Worm (Caenorhabditis elegans) whole organism, young adult: ENCODE results near the gene C41A3.2.

Experiments used
- B0019.2 ChIP-seq: fragments of 200-800 bp; sonication (Bioruptor generic); conservative IDR thresholded peaks from 2 replicates; pipeline ENCODE4 v1.3.6; 2022; ENCODE audit warnings: missing genetic modification reagents, missing genetic modification characterization, missing compliant biosample characterization
- C17E4.6 ChIP-seq: fragments of 200-800 bp; sonication (Bioruptor generic); IDR thresholded peaks from 2 replicates; pipeline ENCODE4 v1.3.6; 2022; ENCODE audit warnings: missing genetic modification reagents, missing genetic modification characterization, missing compliant biosample characterization
- D2030.7 ChIP-seq: fragments of 200-800 bp; sonication (Bioruptor generic); IDR thresholded peaks from 2 replicates; pipeline ENCODE4 v1.3.6; 2022; ENCODE audit warnings: missing genetic modification reagents, missing genetic modification characterization, missing compliant biosample characterization
- F23B12.7 ChIP-seq: sonication (generic microtip); optimal IDR thresholded peaks from 2 replicates; lab custom pipeline; 2017; ENCODE audit warnings: missing genetic modification characterization, mild to moderate bottlenecking, missing compliant biosample characterization, antibody characterized with exemption, moderate library complexity; ENCODE audit not compliant: insufficient read depth
- F33H1.4 ChIP-seq: fragments of 200-800 bp; sonication (Bioruptor generic); IDR thresholded peaks from 2 replicates; pipeline ENCODE4 v1.3.6; 2022; ENCODE audit warnings: missing genetic modification reagents, missing genetic modification characterization, missing compliant biosample characterization
- K11D2.4 ChIP-seq: fragments of 200-800 bp; sonication (Bioruptor generic); IDR thresholded peaks from 2 replicates; pipeline ENCODE4 v1.3.6; 2022; ENCODE audit warnings: missing genetic modification reagents, missing genetic modification characterization, missing compliant biosample characterization
- K12H6.12 ChIP-seq: fragments of 200-800 bp; sonication (Bioruptor generic); optimal IDR thresholded peaks from 2 replicates; lab custom pipeline; 2018; ENCODE audit warnings: mild to moderate bottlenecking, missing genetic modification characterization, missing compliant biosample characterization
- T07F8.4 ChIP-seq: sonication (generic microtip); optimal IDR thresholded peaks from 2 replicates; lab custom pipeline; 2016; ENCODE audit warnings: mild to moderate bottlenecking, missing genetic modification characterization, moderate library complexity, missing compliant biosample characterization
- Y53F4B.3 ChIP-seq: fragments of 200-800 bp; sonication (Bioruptor generic); IDR thresholded peaks from 2 replicates; pipeline ENCODE4 v1.3.6; 2022; ENCODE audit warnings: missing genetic modification reagents, missing genetic modification characterization, missing compliant biosample characterization
- Y67H2A.10 ChIP-seq: fragments of 200-800 bp; sonication (Bioruptor generic); conservative IDR thresholded peaks from 2 replicates; pipeline ENCODE4 v1.3.6; 2022; ENCODE audit warnings: missing genetic modification reagents, missing genetic modification characterization, missing compliant biosample characterization
- aptf-3 ChIP-seq: fragments of 200-800 bp; sonication (Bioruptor generic); IDR thresholded peaks from 2 replicates; pipeline ENCODE4 v1.3.6; 2022; ENCODE audit warnings: missing genetic modification characterization, missing compliant biosample characterization
- attf-3 ChIP-seq: fragments of 200-800 bp; sonication (Bioruptor generic); conservative IDR thresholded peaks from 2 replicates; pipeline ENCODE4 v1.3.6; 2022; ENCODE audit warnings: missing genetic modification reagents, missing genetic modification characterization, missing compliant biosample characterization
- bed-1 ChIP-seq: fragments of 200-800 bp; sonication (Bioruptor generic); IDR thresholded peaks from 2 replicates; pipeline ENCODE4 v1.3.6; 2022; ENCODE audit warnings: missing genetic modification reagents, missing genetic modification characterization, missing compliant biosample characterization
- ccch-3 ChIP-seq: fragments of 200-800 bp; sonication (Bioruptor generic); optimal IDR thresholded peaks from 2 replicates; lab custom pipeline; 2018; ENCODE audit warnings: mild to moderate bottlenecking, missing genetic modification characterization, missing compliant biosample characterization
- ceh-40 ChIP-seq: fragments of 200-800 bp; sonication (Bioruptor generic); IDR thresholded peaks from 2 replicates; pipeline ENCODE4 v1.3.6; 2022; ENCODE audit warnings: missing genetic modification characterization, missing compliant biosample characterization
- die-1 ChIP-seq: sonication (generic microtip); optimal IDR thresholded peaks from 2 replicates; lab custom pipeline; 2016; ENCODE audit warnings: missing genotype, mild to moderate bottlenecking, missing genetic modification characterization, missing compliant biosample characterization
- dpff-1 ChIP-seq: sonication (generic microtip); optimal IDR thresholded peaks from 2 replicates; lab custom pipeline; 2017; ENCODE audit warnings: mild to moderate bottlenecking, missing genetic modification characterization, missing compliant biosample characterization
- egrh-3 ChIP-seq: fragments of 200-800 bp; sonication (Bioruptor generic); IDR thresholded peaks from 2 replicates; pipeline ENCODE4 v1.3.6; 2022; ENCODE audit warnings: missing genetic modification reagents, missing genetic modification characterization, missing compliant biosample characterization
- ets-4 ChIP-seq: fragments of 200-800 bp; sonication (Bioruptor generic); optimal IDR thresholded peaks from 2 replicates; lab custom pipeline; 2018; ENCODE audit warnings: mild to moderate bottlenecking, missing genetic modification characterization, missing compliant biosample characterization
- fkh-3 ChIP-seq: sonication (generic microtip); optimal IDR thresholded peaks from 2 replicates; lab custom pipeline; 2016; ENCODE audit warnings: mild to moderate bottlenecking, missing genetic modification characterization, missing compliant biosample characterization
- him-1 ChIP-seq: sonication (generic microtip); optimal IDR thresholded peaks from 2 replicates; lab custom pipeline; 2016; ENCODE audit warnings: missing genotype, missing genetic modification reagents, missing genetic modification characterization, missing compliant biosample characterization
- hmg-20 ChIP-seq: fragments of 200-800 bp; sonication (Bioruptor generic); IDR thresholded peaks from 2 replicates; pipeline ENCODE4 v1.3.6; 2022; ENCODE audit warnings: missing genetic modification reagents, missing genetic modification characterization, missing compliant biosample characterization
- hrde-1 ChIP-seq: sonication (generic microtip); optimal IDR thresholded peaks from 2 replicates; lab custom pipeline; 2016; ENCODE audit warnings: missing genetic modification characterization, mild to moderate bottlenecking, missing compliant biosample characterization, moderate library complexity, missing genotype, missing genetic modification reagents, borderline replicate concordance
- lag-1 ChIP-seq: fragments of 200-800 bp; sonication (Bioruptor generic); IDR thresholded peaks from 2 replicates; pipeline ENCODE4 v1.3.6; 2022; ENCODE audit warnings: missing genetic modification reagents, missing genetic modification characterization, missing compliant biosample characterization
- lin-40 ChIP-seq: sonication (generic microtip); optimal IDR thresholded peaks from 2 replicates; lab custom pipeline; 2016; ENCODE audit warnings: missing genetic modification characterization, mild to moderate bottlenecking, missing compliant biosample characterization, missing genotype, missing genetic modification reagents
- lsl-1 ChIP-seq: fragments of 200-800 bp; sonication (Bioruptor generic); optimal IDR thresholded peaks from 2 replicates; lab custom pipeline; 2018; ENCODE audit warnings: mild to moderate bottlenecking, missing genetic modification characterization, moderate library complexity, missing compliant biosample characterization
- madf-10 ChIP-seq: sonication (generic microtip); optimal IDR thresholded peaks from 2 replicates; lab custom pipeline; 2016; ENCODE audit warnings: mild to moderate bottlenecking, missing genetic modification characterization, missing compliant biosample characterization
- madf-3 ChIP-seq: fragments of 200-800 bp; sonication (Bioruptor generic); IDR thresholded peaks from 2 replicates; pipeline ENCODE4 v1.3.6; 2022; ENCODE audit warnings: missing genetic modification reagents, missing genetic modification characterization, missing compliant biosample characterization
- mcd-1 ChIP-seq: fragments of 200-800 bp; sonication (Bioruptor generic); IDR thresholded peaks from 2 replicates; pipeline ENCODE4 v1.3.6; 2022; ENCODE audit warnings: missing genetic modification reagents, missing genetic modification characterization, missing compliant biosample characterization
- mel-28 ChIP-seq: sonication (generic microtip); optimal IDR thresholded peaks from 2 replicates; lab custom pipeline; 2016; ENCODE audit warnings: borderline replicate concordance, mild to moderate bottlenecking, missing genetic modification characterization, missing compliant biosample characterization
- mes-4 ChIP-seq: sonication (generic microtip); optimal IDR thresholded peaks from 2 replicates; lab custom pipeline; 2016; ENCODE audit warnings: missing genotype, missing genetic modification characterization, missing compliant biosample characterization
- nfya-1 ChIP-seq: sonication (generic microtip); optimal IDR thresholded peaks from 2 replicates; lab custom pipeline; 2017; ENCODE audit warnings: antibody characterized with exemption, missing compliant biosample characterization, missing genetic modification characterization, borderline replicate concordance; ENCODE audit not compliant: insufficient read depth
- nfya-2 ChIP-seq: fragments of 200-800 bp; sonication (Bioruptor generic); IDR thresholded peaks from 2 replicates; pipeline ENCODE4 v1.3.6; 2022; ENCODE audit warnings: missing genetic modification reagents, missing genetic modification characterization, missing compliant biosample characterization
- nhr-120 ChIP-seq: fragments of 200-800 bp; sonication (Bioruptor generic); IDR thresholded peaks from 2 replicates; pipeline ENCODE4 v1.3.6; 2022; ENCODE audit warnings: missing genetic modification characterization, missing compliant biosample characterization
- nhr-179 ChIP-seq: sonication (generic microtip); optimal IDR thresholded peaks from 2 replicates; lab custom pipeline; 2016; ENCODE audit warnings: mild to moderate bottlenecking, missing genetic modification characterization, missing compliant biosample characterization
- rcor-1 ChIP-seq: fragments of 200-800 bp; sonication (Bioruptor generic); IDR thresholded peaks from 2 replicates; pipeline ENCODE4 v1.3.6; 2022; ENCODE audit warnings: missing genetic modification reagents, missing genetic modification characterization, missing compliant biosample characterization
- rec-8 ChIP-seq, 2 experiments: sonication (generic microtip); optimal IDR thresholded peaks; 2 replicates each; lab custom pipeline; 2016; ENCODE audit warnings: mild to moderate bottlenecking in 2 of 2, missing genetic modification characterization in 2 of 2, missing genetic modification reagents in 2 of 2, missing genotype in 2 of 2, missing biosample characterization in 1 of 2, missing compliant biosample characterization in 1 of 2, moderate library complexity in 1 of 2
- sdz-38 ChIP-seq: sonication (generic microtip); optimal IDR thresholded peaks from 2 replicates; lab custom pipeline; 2016; ENCODE audit warnings: missing genotype, missing genetic modification characterization, missing compliant biosample characterization
- snpc-1.1 ChIP-seq: sonication (generic microtip); optimal IDR thresholded peaks from 2 replicates; lab custom pipeline; 2017; ENCODE audit warnings: missing genetic modification characterization, mild to moderate bottlenecking, missing compliant biosample characterization, antibody characterized with exemption, moderate library complexity, missing genotype, missing genetic modification reagents; ENCODE audit not compliant: insufficient read depth
- snpc-3.4 ChIP-seq: sonication (generic microtip); optimal IDR thresholded peaks from 2 replicates; lab custom pipeline; 2017; ENCODE audit warnings: missing genetic modification characterization, mild to moderate bottlenecking, missing compliant biosample characterization, antibody characterized with exemption, moderate library complexity, missing genotype, missing genetic modification reagents
- somi-1 ChIP-seq: fragments of 200-800 bp; sonication (Bioruptor generic); optimal IDR thresholded peaks from 2 replicates; lab custom pipeline; 2018; ENCODE audit warnings: mild to moderate bottlenecking, missing genetic modification characterization, missing compliant biosample characterization
- sptf-2 ChIP-seq: fragments of 200-800 bp; sonication (Bioruptor generic); optimal IDR thresholded peaks from 2 replicates; lab custom pipeline; 2018; ENCODE audit warnings: mild to moderate bottlenecking, missing genetic modification characterization, missing compliant biosample characterization
- tbp1 ChIP-seq: fragments of 200-800 bp; sonication (Bioruptor generic); optimal IDR thresholded peaks from 2 replicates; lab custom pipeline; 2018; ENCODE audit warnings: mild to moderate bottlenecking, missing genetic modification characterization, missing compliant biosample characterization
- xnd-1 ChIP-seq: sonication (generic microtip); optimal IDR thresholded peaks from 2 replicates; lab custom pipeline; 2016; ENCODE audit warnings: missing genotype, missing genetic modification reagents, missing genetic modification characterization, missing compliant biosample characterization
- zfh-2 ChIP-seq: fragments of 200-800 bp; sonication (Bioruptor generic); conservative IDR thresholded peaks from 2 replicates; pipeline ENCODE4 v1.3.6; 2022; ENCODE audit warnings: missing genetic modification reagents, missing genetic modification characterization, missing compliant biosample characterization
- zim-3 ChIP-seq: sonication (generic microtip); optimal IDR thresholded peaks from 2 replicates; lab custom pipeline; 2017; ENCODE audit warnings: mild to moderate bottlenecking, missing genetic modification characterization, moderate library complexity, missing compliant biosample characterization
- ztf-22 ChIP-seq: fragments of 200-800 bp; sonication (Bioruptor generic); optimal IDR thresholded peaks from 2 replicates; lab custom pipeline; 2018; ENCODE audit warnings: mild to moderate bottlenecking, missing genetic modification characterization, moderate library complexity, missing compliant biosample characterization

The C41A3.2 gene

DNA sequence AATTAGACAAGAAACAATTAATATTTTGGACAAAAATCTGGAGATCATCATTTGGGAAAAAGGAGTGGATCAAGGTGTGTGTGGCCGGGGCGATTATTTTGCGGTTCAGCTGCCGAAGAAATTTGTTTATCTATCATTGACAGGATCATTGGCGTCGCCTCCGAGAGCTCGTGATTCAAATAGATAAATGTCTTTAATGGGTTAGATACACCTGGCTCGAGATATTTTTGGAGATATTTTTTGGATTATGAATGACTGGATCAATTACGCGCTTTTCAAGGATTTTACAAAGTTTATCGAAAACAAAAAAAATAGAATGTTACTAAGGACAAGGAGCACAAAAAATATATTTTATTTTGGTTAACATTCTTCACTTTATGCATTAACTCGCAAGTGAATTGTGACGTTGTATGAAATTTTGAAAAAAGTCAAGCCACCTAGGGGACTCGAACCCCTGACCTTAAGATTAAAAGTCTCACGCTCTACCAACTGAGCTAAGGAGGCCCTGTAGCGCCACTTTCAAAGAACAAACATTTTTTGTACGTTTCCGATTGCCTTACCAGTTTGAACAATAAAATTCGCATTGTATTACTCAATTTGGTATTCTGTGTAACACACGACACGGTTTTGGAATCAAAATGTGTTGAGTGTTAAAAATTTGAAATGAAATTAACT lies 36.8 kb upstream of the C41A3.2 start, which contains the start of gene C25F6.6 (continued):
- TF ChIP-seq zfh-2 (GFP tag; lab: Robert Waterston, UW) (no peak), mel-28 (tag; lab: Kevin White, UChicago) (no peak), mes-4 (tag; lab: Kevin White, UChicago) (no peak), nfya-2 (GFP tag; lab: Robert Waterston, UW) (no peak), hrde-1 (tag; lab: Kevin White, UChicago) (no peak), ccch-3 (GFP tag; lab: Kevin White, UChicago) (no peak), F33H1.4 (GFP tag; lab: Robert Waterston, UW) (no peak), D2030.7 (no peak; the same call in none of the 2 replicates), B0019.2 (GFP tag; lab: Robert Waterston, UW) (no peak), aptf-3 (GFP tag; lab: Robert Waterston, UW) (no peak), ztf-22 (GFP tag; lab: Kevin White, UChicago) (no peak), die-1 (peak; percentile 55), C17E4.6 (GFP tag; lab: Robert Waterston, UW) (no peak), sdz-38 (tag; lab: Kevin White, UChicago) (no peak), him-1 (tag; lab: Kevin White, UChicago) (peak; percentile 90), snpc-1.1 (tag; lab: Kevin White, UChicago) (no peak), snpc-3.4 (peak; percentile 65), lag-1 (GFP tag; lab: Robert Waterston, UW) (no peak), nfya-1 (tag; lab: Kevin White, UChicago) (no peak), dpff-1 (tag; lab: Kevin White, UChicago) (no peak), egrh-3 (GFP tag; lab: Robert Waterston, UW) (no peak), zim-3 (tag; lab: Kevin White, UChicago) (no peak), rcor-1 (GFP tag; lab: Robert Waterston, UW) (peak; percentile 71; the same call in 1 of the 2 replicates), attf-3 (GFP tag; lab: Robert Waterston, UW) (no peak), lsl-1 (GFP tag; lab: Kevin White, UChicago) (no peak), lin-40 (tag; lab: Kevin White, UChicago) (no peak), F23B12.7 (tag; lab: Kevin White, UChicago) (peak; percentile 64), nhr-120 (GFP tag; lab: Robert Waterston, UW) (no peak), sptf-2 (GFP tag; lab: Kevin White, UChicago) (peak; percentile 37), mcd-1 (GFP tag; lab: Robert Waterston, UW) (0 out of 2 replicates have a peak, but pooled peaks have one; percentile 7), hmg-20 (GFP tag; lab: Robert Waterston, UW) (no peak), ets-4 (GFP tag; lab: Kevin White, UChicago) (no peak), K12H6.12 (tag; lab: Kevin White, UChicago) (no peak), nhr-179 (tag; lab: Kevin White, UChicago) (no peak), T07F8.4 (peak; percentile 8), Y53F4B.3 (no peak), somi-1 (no peak), ceh-40 (0 out of 2 replicates have a peak, but pooled peaks have one; percentile 23), Y67H2A.10 (GFP tag; lab: Robert Waterston, UW) (no peak), xnd-1 (tag; lab: Kevin White, UChicago) (no peak), bed-1 (GFP tag; lab: Robert Waterston, UW) (no peak), fkh-3 (tag; lab: Kevin White, UChicago) (no peak), K11D2.4 (GFP tag; lab: Robert Waterston, UW) (no peak), rec-8 (tag; optimal IDR thresholded peaks at IDR 0.05; lab: Kevin White, UChicago) (peak in 1 of 2 experiments; percentile 59), tbp1 (GFP tag; lab: Kevin White, UChicago) (peak; percentile 91), madf-10 (tag; lab: Kevin White, UChicago) (no peak), madf-3 (no peak)
